Worm (Caenorhabditis elegans) whole organism, L2 larva: ENCODE data around the gene srv-1.

Source experiments
- C34F6.9 ChIP-seq: fragments of 150-350 bp; optimal IDR thresholded peaks from 2 replicates; lab custom pipeline; 2014; ENCODE audit warnings: missing biosample characterization, missing genetic modification characterization
- F13H6.1 ChIP-seq: sonication (generic microtip); optimal IDR thresholded peaks from 2 replicates; lab custom pipeline; 2016; ENCODE audit warnings: missing genetic modification characterization, missing compliant biosample characterization
- R02D3.7 ChIP-seq: fragments of 150-350 bp; optimal IDR thresholded peaks from 2 replicates; lab custom pipeline; 2014; ENCODE audit warnings: missing biosample characterization, missing genetic modification characterization
- Y55F3AM.14 ChIP-seq: fragments of 200-800 bp; sonication (Bioruptor generic); optimal IDR thresholded peaks from 2 replicates; lab custom pipeline; 2018; ENCODE audit warnings: mild to moderate bottlenecking, missing genetic modification characterization, missing compliant biosample characterization
- ZK546.5 ChIP-seq: sonication (generic microtip); optimal IDR thresholded peaks from 2 replicates; lab custom pipeline; 2017; ENCODE audit warnings: missing biosample characterization, missing genetic modification characterization
- alr-1 ChIP-seq: fragments of 150-350 bp; optimal IDR thresholded peaks from 2 replicates; lab custom pipeline; 2014; ENCODE audit warnings: missing biosample characterization, missing genetic modification characterization
- aly-2 ChIP-seq: fragments of 150-350 bp; optimal IDR thresholded peaks from 2 replicates; lab custom pipeline; 2014; ENCODE audit warnings: missing biosample characterization, missing genetic modification characterization
- ama-1 ChIP-seq: fragments of 150-350 bp; optimal IDR thresholded peaks from 2 replicates; lab custom pipeline; 2018; ENCODE audit warnings: inconsistent platforms
- blmp-1 ChIP-seq: sonication (generic microtip); optimal IDR thresholded peaks from 2 replicates; lab custom pipeline; 2017; ENCODE audit warnings: missing genetic modification characterization, mild to moderate bottlenecking, missing compliant biosample characterization, antibody characterized with exemption, moderate library complexity; ENCODE audit not compliant: insufficient read depth
- ceh-16 ChIP-seq: fragments of 150-350 bp; optimal IDR thresholded peaks from 2 replicates; lab custom pipeline; 2014; ENCODE audit warnings: missing biosample characterization, missing genetic modification characterization
- ceh-82 ChIP-seq: fragments of 150-350 bp; optimal IDR thresholded peaks from 2 replicates; lab custom pipeline; 2014; ENCODE audit warnings: missing biosample characterization, missing genetic modification characterization
- crh-2 ChIP-seq: sonication (generic microtip); optimal IDR thresholded peaks from 2 replicates; lab custom pipeline; 2017; ENCODE audit warnings: missing biosample characterization, missing genetic modification characterization
- dmd-4 ChIP-seq: sonication (generic microtip); optimal IDR thresholded peaks from 2 replicates; lab custom pipeline; 2017; ENCODE audit warnings: missing biosample characterization, missing genetic modification characterization
- egl-27 ChIP-seq: sonication (generic microtip); optimal IDR thresholded peaks from 3 replicates; lab custom pipeline; 2017; ENCODE audit warnings: missing biosample characterization, missing genetic modification reagents, missing genetic modification characterization
- elt-1 ChIP-seq: fragments of 150-350 bp; optimal IDR thresholded peaks from 2 replicates; lab custom pipeline; 2014; ENCODE audit warnings: missing biosample characterization, missing genetic modification characterization
- elt-3 ChIP-seq: sonication (generic microtip); optimal IDR thresholded peaks from 2 replicates; lab custom pipeline; 2017; ENCODE audit warnings: missing biosample characterization, missing genetic modification characterization
- fos-1 ChIP-seq: fragments of 150-350 bp; optimal IDR thresholded peaks from 2 replicates; lab custom pipeline; 2014; ENCODE audit warnings: missing biosample characterization, missing genetic modification characterization
- gmeb-1 ChIP-seq: fragments of 150-350 bp; optimal IDR thresholded peaks from 2 replicates; lab custom pipeline; 2014; ENCODE audit warnings: missing biosample characterization, missing genetic modification characterization
- lin-11 ChIP-seq: fragments of 150-350 bp; sonication (generic microtip); optimal IDR thresholded peaks from 2 replicates; lab custom pipeline; 2014; ENCODE audit warnings: missing biosample characterization, missing genetic modification characterization, inconsistent platforms, mixed read lengths
- lin-13 ChIP-seq: fragments of 150-350 bp; optimal IDR thresholded peaks from 2 replicates; lab custom pipeline; 2014; ENCODE audit warnings: missing biosample characterization, missing genetic modification reagents, missing genetic modification characterization
- lin-39 ChIP-seq: fragments of 150-350 bp; optimal IDR thresholded peaks from 2 replicates; lab custom pipeline; 2014; ENCODE audit warnings: missing biosample characterization, missing genetic modification reagents, missing genetic modification characterization
- lsy-2 ChIP-seq, 2 experiments: fragments of 150-350 bp in 1 of 2; sonication (generic microtip) in 1 of 2; optimal IDR thresholded peaks; 2 replicates each; lab custom pipeline; 2014 to 2017; ENCODE audit warnings: missing biosample characterization in 2 of 2, missing genetic modification characterization in 2 of 2
- mab-5 ChIP-seq: fragments of 150-350 bp; optimal IDR thresholded peaks from 2 replicates; lab custom pipeline; 2014; ENCODE audit warnings: missing biosample characterization, missing genetic modification characterization
- mbf-1 ChIP-seq: sonication (generic microtip); optimal IDR thresholded peaks from 2 replicates; lab custom pipeline; 2017; ENCODE audit warnings: missing biosample characterization, missing genetic modification characterization
- mdl-1 ChIP-seq, 2 experiments: fragments of 150-350 bp in 1 of 2; sonication (generic microtip) in 1 of 2; optimal IDR thresholded peaks; 2 replicates each; lab custom pipeline; 2017; ENCODE audit warnings: missing biosample characterization in 2 of 2, missing genetic modification characterization in 2 of 2
- nhr-10 ChIP-seq: sonication (generic microtip); optimal IDR thresholded peaks from 2 replicates; lab custom pipeline; 2017; ENCODE audit warnings: missing biosample characterization, missing genetic modification characterization
- nhr-11 ChIP-seq: fragments of 150-350 bp; optimal IDR thresholded peaks from 2 replicates; lab custom pipeline; 2014; ENCODE audit warnings: missing biosample characterization, missing genetic modification characterization
- nhr-12 ChIP-seq: fragments of 150-350 bp; optimal IDR thresholded peaks from 2 replicates; lab custom pipeline; 2014; ENCODE audit warnings: missing biosample characterization, missing genetic modification characterization
- nhr-129 ChIP-seq: fragments of 150-350 bp; optimal IDR thresholded peaks from 2 replicates; lab custom pipeline; 2014; ENCODE audit warnings: missing biosample characterization, missing genetic modification characterization
- nhr-21 ChIP-seq: fragments of 150-350 bp; optimal IDR thresholded peaks from 2 replicates; lab custom pipeline; 2014; ENCODE audit warnings: missing biosample characterization, missing genetic modification characterization
- nhr-23 ChIP-seq: fragments of 150-350 bp; optimal IDR thresholded peaks from 2 replicates; lab custom pipeline; 2014; ENCODE audit warnings: missing biosample characterization, missing genetic modification reagents, missing genetic modification characterization
- nhr-237 ChIP-seq: fragments of 150-350 bp; optimal IDR thresholded peaks from 2 replicates; lab custom pipeline; 2014; ENCODE audit warnings: missing biosample characterization, missing genetic modification characterization
- nhr-25 ChIP-seq: fragments of 150-350 bp; sonication (generic microtip); optimal IDR thresholded peaks from 3 replicates; lab custom pipeline; 2014; ENCODE audit warnings: missing biosample characterization, missing genetic modification characterization
- nhr-6 ChIP-seq: fragments of 150-350 bp; optimal IDR thresholded peaks from 2 replicates; lab custom pipeline; 2014; ENCODE audit warnings: missing biosample characterization, missing genetic modification characterization
- nhr-77 ChIP-seq: fragments of 150-350 bp; optimal IDR thresholded peaks from 2 replicates; lab custom pipeline; 2014; ENCODE audit warnings: missing biosample characterization, missing genetic modification characterization
- peb-1 ChIP-seq: fragments of 150-350 bp; optimal IDR thresholded peaks from 2 replicates; lab custom pipeline; 2014; ENCODE audit warnings: missing biosample characterization, missing genetic modification characterization
- sem-4 ChIP-seq: fragments of 150-350 bp; optimal IDR thresholded peaks from 2 replicates; lab custom pipeline; 2014; ENCODE audit warnings: missing biosample characterization, missing genetic modification reagents, missing genetic modification characterization
- skn-1 ChIP-seq: sonication (generic microtip); optimal IDR thresholded peaks from 2 replicates; lab custom pipeline; 2017; ENCODE audit warnings: missing biosample characterization, missing genetic modification characterization
- sma-3 ChIP-seq: sonication (generic microtip); optimal IDR thresholded peaks from 2 replicates; lab custom pipeline; 2016; ENCODE audit warnings: missing genetic modification reagents, missing genetic modification characterization, missing compliant biosample characterization
- sma-9 ChIP-seq, 2 experiments: fragments of 150-350 bp in 1 of 2; sonication (generic microtip) in 1 of 2; optimal IDR thresholded peaks; 2 replicates each; lab custom pipeline; 2014 to 2016; ENCODE audit warnings: missing genetic modification characterization in 2 of 2, mild to moderate bottlenecking in 1 of 2, missing biosample characterization in 1 of 2, missing compliant biosample characterization in 1 of 2, missing genetic modification reagents in 1 of 2, moderate library complexity in 1 of 2
- snpc-4 ChIP-seq: fragments of 150-350 bp; optimal IDR thresholded peaks from 2 replicates; lab custom pipeline; 2014; ENCODE audit warnings: missing biosample characterization, missing genetic modification characterization
- unc-39 ChIP-seq: fragments of 150-350 bp; optimal IDR thresholded peaks from 2 replicates; lab custom pipeline; 2014; ENCODE audit warnings: missing biosample characterization, missing genetic modification characterization
- unc-55 ChIP-seq: fragments of 150-350 bp; sonication (generic microtip); optimal IDR thresholded peaks from 3 replicates; lab custom pipeline; 2014; ENCODE audit warnings: missing biosample characterization, missing genetic modification reagents, missing genetic modification characterization
- unc-62 ChIP-seq: fragments of 150-350 bp; optimal IDR thresholded peaks from 2 replicates; lab custom pipeline; 2014; ENCODE audit warnings: missing biosample characterization, missing genetic modification reagents, missing genetic modification characterization
- zag-1 ChIP-seq: fragments of 150-350 bp; optimal IDR thresholded peaks from 2 replicates; lab custom pipeline; 2014; ENCODE audit warnings: missing biosample characterization, missing genetic modification characterization
- ztf-1 ChIP-seq: fragments of 200-800 bp; sonication (Bioruptor generic); conservative IDR thresholded peaks from 2 replicates; pipeline ENCODE4 v1.3.6; 2022; ENCODE audit warnings: missing genetic modification characterization, missing compliant biosample characterization
- ztf-11 ChIP-seq: sonication (generic microtip); optimal IDR thresholded peaks from 2 replicates; lab custom pipeline; 2017; ENCODE audit warnings: missing biosample characterization, missing genetic modification characterization
- ztf-4 ChIP-seq: fragments of 150-350 bp; optimal IDR thresholded peaks from 2 replicates; lab custom pipeline; 2014; ENCODE audit warnings: missing biosample characterization, missing genetic modification characterization

Gene srv-1

ce11 chrIII:6895677-6896076, 45.5 kb downstream of the srv-1 start:
- TF ChIP-seq crh-2 (tag; lab: Kevin White, UChicago) (no peak), sma-3 (GFP tag; lab: Kevin White, UChicago) (no peak), ztf-11 (tag; lab: Kevin White, UChicago) (no peak), lin-11 (no peak), sma-9 (GFP tag; optimal IDR thresholded peaks at IDR 0.05; lab: Kevin White, UChicago) (no peak), sma-9 (tag; optimal IDR thresholded peaks at IDR 0.05; lab: Kevin White, UChicago) (no peak), fos-1 (tag; lab: Kevin White, UChicago) (no peak), Y55F3AM.14 (GFP tag; lab: Kevin White, UChicago) (no peak), snpc-4 (tag; lab: Kevin White, UChicago) (no peak)

DNA sequence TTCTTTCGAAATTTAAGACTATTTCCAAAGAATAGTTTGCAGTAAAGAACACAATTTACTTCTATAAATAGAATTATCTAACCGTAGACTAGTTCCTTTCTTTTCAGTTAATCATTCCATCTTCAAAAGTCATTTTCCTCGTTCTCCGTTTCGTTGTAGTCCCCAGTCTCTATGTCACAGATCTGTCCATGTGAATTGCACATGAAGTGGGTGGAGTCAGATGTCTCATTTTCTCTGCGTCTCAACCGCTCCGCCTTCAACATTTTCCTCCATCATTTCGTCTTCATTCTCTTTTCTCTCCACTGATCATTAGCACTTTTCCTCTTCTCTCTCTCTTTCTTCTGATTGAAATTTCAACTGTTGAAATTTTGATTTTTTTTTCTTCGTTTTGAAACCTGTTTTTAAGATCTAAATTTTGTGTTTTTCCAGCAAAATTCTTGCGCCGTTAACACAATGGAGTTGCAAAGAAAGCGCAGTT, 47.4 kb downstream of the srv-1 start, which contains the start of gene T07E3.4:
T07E3.4 (plus strand) TSS at position 428 of the 478 bp plus-strand sequence.
- TF ChIP-seq lsy-2 (tag; optimal IDR thresholded peaks at IDR 0.05; lab: Kevin White, UChicago) (peak; percentile 40 to 86), zag-1 (no peak), sma-3 (GFP tag; lab: Kevin White, UChicago) (peak; percentile 95), lin-11 (no peak), ama-1 (peak; percentile 84), gmeb-1 (tag; lab: Kevin White, UChicago) (peak; percentile 68), nhr-21 (tag; lab: Kevin White, UChicago) (peak; percentile 90), alr-1 (tag; lab: Kevin White, UChicago) (no peak), ztf-11 (tag; lab: Kevin White, UChicago) (no peak), mab-5 (tag; lab: Kevin White, UChicago) (peak; percentile 21), nhr-129 (tag; lab: Kevin White, UChicago) (peak; percentile 86), nhr-237 (tag; lab: Kevin White, UChicago) (no peak), ceh-82 (tag; lab: Kevin White, UChicago) (no peak), unc-39 (tag; lab: Kevin White, UChicago) (no peak), blmp-1 (tag; lab: Kevin White, UChicago) (peak; percentile 66), ztf-1 (GFP tag; lab: Robert Waterston, UW) (no peak), nhr-25 (tag; lab: Kevin White, UChicago) (peak; percentile 90), sma-9 (GFP tag; optimal IDR thresholded peaks at IDR 0.05; lab: Kevin White, UChicago) (peak; percentile 98), sma-9 (tag; optimal IDR thresholded peaks at IDR 0.05; lab: Kevin White, UChicago) (no peak), nhr-10 (tag; lab: Kevin White, UChicago) (no peak), snpc-4 (tag; lab: Kevin White, UChicago) (no peak), sem-4 (tag; lab: Kevin White, UChicago) (peak; percentile 79), crh-2 (tag; lab: Kevin White, UChicago) (peak; percentile 91), egl-27 (tag; lab: Kevin White, UChicago) (peak; percentile 96), unc-62 (GFP tag; lab: Kevin White, UChicago) (no peak), aly-2 (tag; lab: Kevin White, UChicago) (no peak), Y55F3AM.14 (GFP tag; lab: Kevin White, UChicago) (no peak), dmd-4 (no peak), elt-1 (tag; lab: Kevin White, UChicago) (no peak), fos-1 (tag; lab: Kevin White, UChicago) (peak; percentile 58), ceh-16 (tag; lab: Kevin White, UChicago) (no peak), ztf-4 (tag; lab: Kevin White, UChicago) (peak; percentile 83), nhr-23 (tag; lab: Kevin White, UChicago) (no peak), nhr-12 (tag; lab: Kevin White, UChicago) (no peak), mbf-1 (no peak), C34F6.9 (tag; lab: Kevin White, UChicago) (peak; percentile 94), skn-1 (tag; lab: Kevin White, UChicago) (no peak), lin-39 (tag; lab: Kevin White, UChicago) (peak; percentile 27), F13H6.1 (tag; lab: Kevin White, UChicago) (peak; percentile 83), unc-55 (GFP tag; lab: Kevin White, UChicago) (peak; percentile 61), elt-3 (tag; lab: Kevin White, UChicago) (no peak), ZK546.5 (tag; lab: Kevin White, UChicago) (no peak), nhr-6 (tag; lab: Kevin White, UChicago) (peak; percentile 87), peb-1 (tag; lab: Kevin White, UChicago) (no peak), nhr-77 (tag; lab: Kevin White, UChicago) (no peak), R02D3.7 (no peak), nhr-11 (tag; lab: Kevin White, UChicago) (no peak), lin-13 (GFP tag; lab: Kevin White, UChicago) (peak; percentile 47), mdl-1 (tag; optimal IDR thresholded peaks at IDR 0.05; lab: Kevin White, UChicago) (no peak)
